Fruit fly (Drosophila melanogaster): ENCODE results near the gene dgt6.

dm6 chr3R:29088938-29089661, 41.7 kb downstream of the dgt6 start:
- no peak for TF ChIP-seq psq (optimal IDR thresholded peaks at IDR 0.05)
- TF ChIP-seq Sin3A (optimal IDR thresholded peaks at IDR 0.05) = no peak

Measured in Kc167 (cell line).